Fruit fly (Drosophila melanogaster) whole organism, embryonic: ENCODE data around the gene UQCR-C2.

ENCODE experiments used
- CG10543 ChIP-seq: fragments of 200-800 bp; sonication (Bioruptor generic); optimal IDR thresholded peaks from 3 replicates; lab custom pipeline; 2017; ENCODE audit warnings: missing biosample characterization, mild to moderate bottlenecking, missing genetic modification characterization, moderate library complexity
- CG11398 ChIP-seq: fragments of 200-800 bp; sonication (Bioruptor generic); optimal IDR thresholded peaks from 2 replicates; lab custom pipeline; 2016; ENCODE audit warnings: missing biosample characterization, missing genetic modification characterization
- CG13775 ChIP-seq: fragments of 200-800 bp; sonication (Bioruptor generic); optimal IDR thresholded peaks from 3 replicates; lab custom pipeline; 2017; ENCODE audit warnings: missing biosample characterization, mild to moderate bottlenecking, missing genetic modification characterization
- CG15514 ChIP-seq: fragments of 200-800 bp; sonication (Bioruptor generic); optimal IDR thresholded peaks from 3 replicates; lab custom pipeline; 2017; ENCODE audit warnings: missing biosample characterization, missing genetic modification characterization, mild to moderate bottlenecking, moderate library complexity, missing genetic modification reagents
- CG1603 ChIP-seq: fragments of 200-800 bp; sonication (Bioruptor generic); optimal IDR thresholded peaks from 2 replicates; lab custom pipeline; 2019; ENCODE audit warnings: missing biosample characterization, mild to moderate bottlenecking, missing genetic modification characterization, moderate library complexity
- CG16779 ChIP-seq: fragments of 200-800 bp; sonication (Bioruptor generic); IDR thresholded peaks from 2 replicates; pipeline ENCODE4 v1.3.6; 2022; ENCODE audit warnings: missing biosample characterization, missing genetic modification characterization
- CG2120 ChIP-seq: fragments of 200-800 bp; sonication (Bioruptor generic); optimal IDR thresholded peaks from 3 replicates; lab custom pipeline; 2016; ENCODE audit warnings: missing biosample characterization, missing genetic modification characterization
- CG2712 ChIP-seq: fragments of 200-800 bp; optimal IDR thresholded peaks from 3 replicates; lab custom pipeline; 2019; ENCODE audit warnings: missing biosample characterization, mild to moderate bottlenecking, missing genetic modification characterization, moderate library complexity
- CG3281 ChIP-seq: fragments of 200-800 bp; sonication (Bioruptor generic); optimal IDR thresholded peaks from 3 replicates; lab custom pipeline; 2017; ENCODE audit warnings: missing biosample characterization, mild to moderate bottlenecking, missing genetic modification characterization
- CG5245 ChIP-seq: fragments of 200-800 bp; sonication (Bioruptor generic); optimal IDR thresholded peaks from 3 replicates; lab custom pipeline; 2016; ENCODE audit warnings: missing biosample characterization, missing genetic modification characterization
- CG7556 ChIP-seq: fragments of 200-800 bp; sonication (Bioruptor generic); optimal IDR thresholded peaks from 2 replicates; lab custom pipeline; 2017; ENCODE audit warnings: missing biosample characterization, mild to moderate bottlenecking, missing genetic modification characterization
- CG7928 ChIP-seq: fragments of 200-800 bp; sonication (Bioruptor generic); optimal IDR thresholded peaks from 2 replicates; lab custom pipeline; 2017; ENCODE audit warnings: missing biosample characterization, mild to moderate bottlenecking, missing genetic modification characterization
- CG8388 ChIP-seq: fragments of 200-800 bp; sonication (Bioruptor generic); optimal IDR thresholded peaks from 2 replicates; lab custom pipeline; 2019; ENCODE audit warnings: missing biosample characterization, mild to moderate bottlenecking, missing genetic modification characterization, moderate library complexity
- CG9727 ChIP-seq: fragments of 200-800 bp; sonication (Bioruptor generic); optimal IDR thresholded peaks from 3 replicates; lab custom pipeline; 2017; ENCODE audit warnings: missing biosample characterization, mild to moderate bottlenecking, missing genetic modification characterization
- CHES-1-like ChIP-seq: fragments of 200-800 bp; sonication (Bioruptor generic); optimal IDR thresholded peaks from 2 replicates; lab custom pipeline; 2016; ENCODE audit warnings: missing biosample characterization, missing genetic modification characterization
- Dbx ChIP-seq: fragments of 200-800 bp; sonication (Bioruptor generic); IDR thresholded peaks from 3 replicates; pipeline ENCODE4 v1.3.6; 2022; ENCODE audit warnings: missing biosample characterization, missing genetic modification characterization
- Dref ChIP-seq: fragments of 200-800 bp; sonication (Bioruptor generic); IDR thresholded peaks from 2 replicates; pipeline ENCODE4 v1.3.6; 2022; ENCODE audit warnings: missing biosample characterization, missing genetic modification characterization
- HLH4C ChIP-seq: fragments of 200-800 bp; sonication (Bioruptor generic); IDR thresholded peaks from 3 replicates; pipeline ENCODE4 v1.3.6; 2022; ENCODE audit warnings: missing biosample characterization, missing genetic modification characterization; ENCODE audit not compliant: partially characterized antibody
- Hr39 ChIP-seq: fragments of >200 bp; optimal IDR thresholded peaks from 2 replicates; lab custom pipeline; 2017
- Hr78 ChIP-seq, 2 experiments: fragments of 200-800 bp in 1 of 2; fragments of >200 bp in 1 of 2; sonication (Bioruptor generic) in 1 of 2; optimal IDR thresholded peaks; 2 replicates each; lab custom pipeline; 2017 to 2019; ENCODE audit warnings: missing biosample characterization in 2 of 2, missing genetic modification characterization in 2 of 2, mild to moderate bottlenecking in 1 of 2, moderate library complexity in 1 of 2
- MBD-R2 ChIP-seq: fragments of 200-800 bp; sonication (Bioruptor generic); IDR thresholded peaks from 2 replicates; pipeline ENCODE4 v1.3.6; 2022; ENCODE audit warnings: missing biosample characterization, missing genetic modification characterization
- PHDP ChIP-seq: fragments of 200-800 bp; sonication (Bioruptor generic); optimal IDR thresholded peaks from 3 replicates; lab custom pipeline; 2018; ENCODE audit warnings: missing biosample characterization, mild to moderate bottlenecking, missing genetic modification characterization, moderate library complexity
- Rfx ChIP-seq: fragments of 200-800 bp; sonication (Bioruptor generic); IDR thresholded peaks from 2 replicates; pipeline ENCODE4 v1.3.6; 2022; ENCODE audit warnings: missing biosample characterization, missing genetic modification characterization
- Sry-δ ChIP-seq: fragments of 200-800 bp; sonication (Bioruptor generic); optimal IDR thresholded peaks from 2 replicates; lab custom pipeline; 2016; ENCODE audit warnings: missing biosample characterization, missing genetic modification characterization
- Stat92E ChIP-seq, 3 experiments: fragments of >200 bp in 2 of 3; fragments of 200-800 bp in 1 of 3; sonication (Bioruptor generic) in 1 of 3; optimal IDR thresholded peaks; 2 replicates each; lab custom pipeline; 2017 to 2019; ENCODE audit warnings: missing biosample characterization in 3 of 3, missing genetic modification characterization in 3 of 3, mild to moderate bottlenecking in 1 of 3, moderate library complexity in 1 of 3
- abd-A ChIP-seq: fragments of 200-800 bp; sonication (Bioruptor generic); optimal IDR thresholded peaks from 3 replicates; lab custom pipeline; 2019; ENCODE audit warnings: missing biosample characterization, mild to moderate bottlenecking, missing genetic modification characterization, moderate library complexity
- ac ChIP-seq: fragments of 200-800 bp; sonication (Bioruptor generic); optimal IDR thresholded peaks from 3 replicates; lab custom pipeline; 2017; ENCODE audit warnings: missing biosample characterization, mild to moderate bottlenecking, missing genetic modification characterization
- al ChIP-seq: fragments of 200-800 bp; sonication (Bioruptor generic); IDR thresholded peaks from 2 replicates; pipeline ENCODE4 v1.3.6; 2022; ENCODE audit warnings: missing biosample characterization, missing genetic modification characterization
- ap ChIP-seq: fragments of 200-800 bp; sonication (Bioruptor generic); IDR thresholded peaks from 2 replicates; pipeline ENCODE4 v1.3.6; 2022; ENCODE audit warnings: missing biosample characterization, missing genetic modification characterization
- cg ChIP-seq: fragments of 200-800 bp; sonication (Bioruptor generic); optimal IDR thresholded peaks from 3 replicates; lab custom pipeline; 2019; ENCODE audit warnings: missing biosample characterization, mild to moderate bottlenecking, missing genetic modification characterization, moderate library complexity
- crp ChIP-seq, 2 experiments: fragments of 200-800 bp; sonication (Bioruptor generic); optimal IDR thresholded peaks; 2 replicates in 1 of 2; 3 replicates in 1 of 2; lab custom pipeline; 2017; ENCODE audit warnings: missing biosample characterization in 2 of 2, missing genetic modification characterization in 2 of 2, mild to moderate bottlenecking in 1 of 2, moderate library complexity in 1 of 2
- fd102C ChIP-seq: fragments of 200-800 bp; sonication (Bioruptor generic); optimal IDR thresholded peaks from 2 replicates; lab custom pipeline; 2018; ENCODE audit warnings: missing biosample characterization, mild to moderate bottlenecking, missing genetic modification characterization, moderate library complexity
- grau ChIP-seq: fragments of 200-800 bp; optimal IDR thresholded peaks from 3 replicates; lab custom pipeline; 2019; ENCODE audit warnings: missing biosample characterization, mild to moderate bottlenecking, missing genetic modification characterization, moderate library complexity
- ind ChIP-seq: fragments of 200-800 bp; sonication (Bioruptor generic); optimal IDR thresholded peaks from 3 replicates; lab custom pipeline; 2016; ENCODE audit warnings: missing biosample characterization, missing genetic modification characterization
- lilli ChIP-seq: fragments of 200-800 bp; sonication (Bioruptor generic); optimal IDR thresholded peaks from 3 replicates; lab custom pipeline; 2016; ENCODE audit warnings: missing biosample characterization, missing genetic modification characterization
- maf-S ChIP-seq: fragments of 200-800 bp; sonication (Bioruptor generic); optimal IDR thresholded peaks from 2 replicates; lab custom pipeline; 2016; ENCODE audit warnings: missing biosample characterization, missing genetic modification characterization
- mam ChIP-seq: fragments of 200-800 bp; sonication (Bioruptor generic); optimal IDR thresholded peaks from 3 replicates; lab custom pipeline; 2016; ENCODE audit warnings: missing biosample characterization, missing genetic modification characterization
- mld ChIP-seq: fragments of 200-800 bp; sonication (Bioruptor generic); IDR thresholded peaks from 3 replicates; pipeline ENCODE4 v1.3.6; 2022; ENCODE audit warnings: missing biosample characterization, missing genetic modification characterization; ENCODE audit not compliant: partially characterized antibody
- nau ChIP-seq: fragments of 200-800 bp; sonication (Bioruptor generic); optimal IDR thresholded peaks from 3 replicates; lab custom pipeline; 2017; ENCODE audit warnings: missing biosample characterization, mild to moderate bottlenecking, missing genetic modification characterization, missing genetic modification reagents
- pan ChIP-seq, 4 experiments: fragments of >200 bp in 3 of 4; fragments of 200-800 bp in 1 of 4; sonication (Bioruptor generic) in 1 of 4; optimal IDR thresholded peaks in 3 of 4; IDR thresholded peaks in 1 of 4; 2 replicates each; pipeline versions ENCODE4 v1.3.6 to Lab custom; 2017 to 2022; ENCODE audit warnings: missing biosample characterization in 2 of 4, missing genetic modification characterization in 2 of 4, mixed read lengths in 1 of 4
- pzg ChIP-seq: fragments of 200-800 bp; sonication (Bioruptor generic); optimal IDR thresholded peaks from 3 replicates; lab custom pipeline; 2018; ENCODE audit warnings: missing biosample characterization, mild to moderate bottlenecking, missing genetic modification characterization, moderate library complexity
- rib ChIP-seq: fragments of 200-800 bp; sonication (Bioruptor generic); IDR thresholded peaks from 2 replicates; pipeline ENCODE4 v1.3.6; 2022; ENCODE audit warnings: missing biosample characterization, missing genetic modification characterization
- scrt ChIP-seq: fragments of 200-800 bp; sonication (Bioruptor generic); optimal IDR thresholded peaks from 2 replicates; lab custom pipeline; 2018; ENCODE audit warnings: missing biosample characterization, mild to moderate bottlenecking, missing genetic modification characterization, moderate library complexity
- sd ChIP-seq: fragments of 200-800 bp; sonication (Bioruptor generic); optimal IDR thresholded peaks from 3 replicates; lab custom pipeline; 2018; ENCODE audit warnings: missing biosample characterization, mild to moderate bottlenecking, missing genetic modification characterization, moderate library complexity
- stc ChIP-seq: fragments of 200-800 bp; sonication (Bioruptor generic); IDR thresholded peaks from 2 replicates; pipeline ENCODE4 v1.3.6; 2022; ENCODE audit warnings: missing biosample characterization, missing genetic modification characterization
- tx ChIP-seq: fragments of 200-800 bp; sonication (Bioruptor generic); optimal IDR thresholded peaks from 2 replicates; lab custom pipeline; 2016; ENCODE audit warnings: missing biosample characterization, missing genetic modification characterization
- unc-4 ChIP-seq: fragments of 200-800 bp; sonication (Bioruptor generic); IDR thresholded peaks from 2 replicates; pipeline ENCODE4 v1.3.6; 2022; ENCODE audit warnings: missing biosample characterization, missing genetic modification characterization; ENCODE audit not compliant: partially characterized antibody
- unpg ChIP-seq: fragments of 200-800 bp; sonication (Bioruptor generic); optimal IDR thresholded peaks from 3 replicates; lab custom pipeline; 2018; ENCODE audit warnings: missing biosample characterization, mild to moderate bottlenecking, missing genetic modification characterization, moderate library complexity
- zen ChIP-seq: fragments of 200-800 bp; sonication (Bioruptor generic); optimal IDR thresholded peaks from 3 replicates; lab custom pipeline; 2018; ENCODE audit warnings: missing biosample characterization, mild to moderate bottlenecking, missing genetic modification characterization, moderate library complexity

The UQCR-C2 gene

DNA sequence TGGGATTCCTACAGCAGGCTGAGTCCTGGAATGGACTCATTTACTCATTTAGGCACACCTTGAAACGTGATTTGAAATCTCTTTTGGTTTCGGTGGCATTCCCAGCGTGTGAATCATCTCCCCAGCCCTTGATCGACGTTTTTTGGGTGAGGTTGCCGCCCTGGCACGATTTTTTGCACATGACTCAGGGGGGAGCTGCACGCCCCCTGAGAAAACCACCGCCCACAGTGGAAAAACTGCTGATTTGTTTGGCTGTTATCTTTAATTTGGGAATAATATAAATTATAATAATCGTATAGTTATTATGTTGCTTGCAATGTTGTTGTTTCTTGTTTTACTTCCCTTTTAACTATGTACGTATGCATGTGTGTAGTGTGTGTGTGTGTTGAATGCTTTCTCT, 29.0 kb downstream of the UQCR-C2 start (continued):
- no peak for TF ChIP-seq ac
- 0 out of 3 replicates have a peak, but pooled peaks have one; percentile 13 for TF ChIP-seq mld
- 0 out of 3 replicates have a peak, but pooled peaks have one; percentile 21 for TF ChIP-seq HLH4C (GFP tag; lab: Robert Waterston, UW)
- TF ChIP-seq CG7928 (GFP tag; lab: Kevin White, UChicago), result peak; percentile 88
- 0 out of 2 replicates have a peak, but pooled peaks have one; percentile 31 for TF ChIP-seq al (GFP tag; lab: Robert Waterston, UW)
- peak; percentile 17 for TF ChIP-seq lilli (GFP tag; lab: Kevin White, UChicago)
- TF ChIP-seq CG16779 (GFP tag; lab: Robert Waterston, UW), result no peak
- peak; percentile 41 for TF ChIP-seq CG2120 (GFP tag; lab: Kevin White, UChicago)
- TF ChIP-seq Sry-δ (GFP tag; lab: Kevin White, UChicago), result no peak
- TF ChIP-seq MBD-R2 (GFP tag; lab: Robert Waterston, UW), result peak; percentile 25; the same call in 1 of the 2 replicates
- no peak for TF ChIP-seq Hr39 (lab: Kevin White, UChicago)
- no peak for TF ChIP-seq unpg (GFP tag; lab: Kevin White, UChicago)
- no peak for TF ChIP-seq CG7556 (GFP tag; lab: Kevin White, UChicago)
- TF ChIP-seq CG2712, result peak; percentile 4
- TF ChIP-seq stc (GFP tag; lab: Robert Waterston, UW), result peak; percentile 6; the same call in 1 of the 2 replicates
- peak; percentile 51 for TF ChIP-seq CG10543 (GFP tag; lab: Kevin White, UChicago)
- no peak for TF ChIP-seq Stat92E (GFP tag; optimal IDR thresholded peaks at IDR 0.05; lab: Kevin White, UChicago)
- TF ChIP-seq CG3281 (GFP tag; lab: Kevin White, UChicago), result peak; percentile 42
- TF ChIP-seq rib (GFP tag; lab: Robert Waterston, UW), result peak; percentile 65
- no peak for TF ChIP-seq crp (GFP tag; optimal IDR thresholded peaks at IDR 0.05; lab: Kevin White, UChicago)
- TF ChIP-seq sd (tag; lab: Kevin White, UChicago), result peak; percentile 94
- TF ChIP-seq Dref (GFP tag; lab: Robert Waterston, UW), result peak; percentile 35; the same call in 1 of the 2 replicates
- peak; percentile 61 for TF ChIP-seq cg (GFP tag; lab: Kevin White, UChicago)
- peak; percentile 6 for TF ChIP-seq CG15514 (GFP tag; lab: Kevin White, UChicago)
- no peak for TF ChIP-seq tx
- TF ChIP-seq nau (GFP tag; lab: Kevin White, UChicago), result no peak
- peak; percentile 0 for TF ChIP-seq grau (tag; lab: Kevin White, UChicago)
- peak; percentile 51; the same call in 1 of the 3 replicates for TF ChIP-seq Dbx (GFP tag; lab: Robert Waterston, UW)
- TF ChIP-seq pzg, result peak; percentile 25
- TF ChIP-seq CHES-1-like, result no peak
- no peak for TF ChIP-seq pan (optimal IDR thresholded peaks at IDR 0.05; lab: Kevin White, UChicago)
- TF ChIP-seq pan (GFP tag; optimal IDR thresholded peaks at IDR 0.05 in 1 of 2, IDR thresholded peaks at IDR 0.05 in 1 of 2), result peak in 1 of 2 experiments; percentile 27
- TF ChIP-seq Hr78 (GFP tag; optimal IDR thresholded peaks at IDR 0.05; lab: Kevin White, UChicago), result no peak
- TF ChIP-seq CG1603 (tag; lab: Kevin White, UChicago), result no peak
- TF ChIP-seq CG9727 (GFP tag; lab: Kevin White, UChicago), result no peak
- no peak for TF ChIP-seq CG11398 (GFP tag; lab: Kevin White, UChicago)
- no peak for TF ChIP-seq CG5245 (GFP tag; lab: Kevin White, UChicago)
- TF ChIP-seq scrt, result no peak
- TF ChIP-seq CG13775 (GFP tag; lab: Kevin White, UChicago), result peak; percentile 6
- no peak for TF ChIP-seq ind
- peak; percentile 47; the same call in 1 of the 2 replicates for TF ChIP-seq Rfx
- TF ChIP-seq maf-S (GFP tag; lab: Kevin White, UChicago), result no peak
- TF ChIP-seq CG8388 (GFP tag; lab: Kevin White, UChicago), result no peak
- no peak for TF ChIP-seq PHDP (tag; lab: Kevin White, UChicago)
- no peak for TF ChIP-seq ap (GFP tag; lab: Robert Waterston, UW)
- no peak for TF ChIP-seq fd102C (GFP tag; lab: Kevin White, UChicago)
- peak; percentile 18 for TF ChIP-seq mam (GFP tag; lab: Kevin White, UChicago)
- TF ChIP-seq abd-A (tag; lab: Kevin White, UChicago), result no peak
- TF ChIP-seq unc-4 (GFP tag; lab: Robert Waterston, UW), result no peak
- no peak for TF ChIP-seq zen
